Fruit fly (Drosophila melanogaster) whole organism, embryonic: Measurements from ENCODE around the gene me31B.
A peak's percentile ranks its signal among the peaks of the same experiment; 100 is the strongest.

Experiments used
- Asciz ChIP-seq: fragments of 200-800 bp; sonication (Bioruptor generic); optimal IDR thresholded peaks from 2 replicates; lab custom pipeline; 2017; ENCODE audit warnings: missing biosample characterization, mild to moderate bottlenecking, missing genetic modification characterization, missing genetic modification reagents
- CG10209 ChIP-seq: fragments of 200-800 bp; sonication (Bioruptor generic); optimal IDR thresholded peaks from 3 replicates; lab custom pipeline; 2017; ENCODE audit warnings: missing biosample characterization, mild to moderate bottlenecking, missing genetic modification characterization, missing genetic modification reagents
- CG1024 ChIP-seq: fragments of 200-800 bp; sonication (Bioruptor generic); IDR thresholded peaks from 2 replicates; pipeline ENCODE4 v1.3.6; 2022; ENCODE audit warnings: missing biosample characterization, missing genetic modification characterization
- CG10565 ChIP-seq: fragments of 200-800 bp; sonication (Bioruptor generic); optimal IDR thresholded peaks from 3 replicates; lab custom pipeline; 2016; ENCODE audit warnings: missing biosample characterization, mild to moderate bottlenecking, missing genetic modification characterization
- CG11696 ChIP-seq: fragments of 200-800 bp; sonication (Bioruptor generic); IDR thresholded peaks from 2 replicates; pipeline ENCODE4 v1.3.6; 2022; ENCODE audit warnings: missing biosample characterization, missing genetic modification characterization
- CG13296 ChIP-seq: fragments of 200-800 bp; sonication (Bioruptor generic); optimal IDR thresholded peaks from 3 replicates; lab custom pipeline; 2018; ENCODE audit warnings: missing biosample characterization, mild to moderate bottlenecking, missing genetic modification characterization
- CG17361 ChIP-seq: fragments of 200-800 bp; sonication (Bioruptor generic); IDR thresholded peaks from 3 replicates; pipeline ENCODE4 v1.3.6; 2022; ENCODE audit warnings: missing biosample characterization, missing genetic modification characterization
- CG17829 ChIP-seq: fragments of 200-800 bp; optimal IDR thresholded peaks from 2 replicates; lab custom pipeline; 2019; ENCODE audit warnings: missing biosample characterization, mild to moderate bottlenecking, missing genetic modification characterization, moderate library complexity
- CG2199 ChIP-seq: fragments of 200-800 bp; sonication (Bioruptor generic); IDR thresholded peaks from 3 replicates; pipeline ENCODE4 v1.3.6; 2022; ENCODE audit warnings: missing biosample characterization, missing genetic modification characterization
- CG30431 ChIP-seq: fragments of 200-800 bp; sonication (Bioruptor generic); optimal IDR thresholded peaks from 2 replicates; lab custom pipeline; 2017; ENCODE audit warnings: missing biosample characterization, missing genetic modification characterization
- CG32532 ChIP-seq: fragments of 200-800 bp; sonication (Bioruptor generic); IDR thresholded peaks from 2 replicates; pipeline ENCODE4 v1.3.6; 2022; ENCODE audit warnings: missing biosample characterization, missing genetic modification characterization
- CG33213 ChIP-seq: fragments of 200-800 bp; sonication (Bioruptor generic); optimal IDR thresholded peaks from 3 replicates; lab custom pipeline; 2016; ENCODE audit warnings: missing biosample characterization, missing genetic modification characterization
- CG43689 ChIP-seq: fragments of 200-800 bp; sonication (Bioruptor generic); IDR thresholded peaks from 2 replicates; pipeline ENCODE4 v1.3.6; 2022; ENCODE audit warnings: missing biosample characterization, missing genetic modification characterization
- CG6175 ChIP-seq: fragments of 200-800 bp; sonication (Bioruptor generic); IDR thresholded peaks from 3 replicates; pipeline ENCODE4 v1.3.6; 2022; ENCODE audit warnings: missing biosample characterization, missing genetic modification characterization
- CG6272 ChIP-seq: fragments of 200-800 bp; sonication (Bioruptor generic); IDR thresholded peaks from 2 replicates; pipeline ENCODE4 v1.3.6; 2022; ENCODE audit warnings: missing biosample characterization, missing genetic modification characterization
- CG6765 ChIP-seq: fragments of 200-800 bp; sonication (Bioruptor generic); optimal IDR thresholded peaks from 3 replicates; lab custom pipeline; 2017; ENCODE audit warnings: missing biosample characterization, mild to moderate bottlenecking, missing genetic modification characterization
- CG6854 ChIP-seq: fragments of 200-800 bp; sonication (Bioruptor generic); optimal IDR thresholded peaks from 3 replicates; lab custom pipeline; 2017; ENCODE audit warnings: missing biosample characterization, mild to moderate bottlenecking, missing genetic modification characterization
- CG7357 ChIP-seq: fragments of 200-800 bp; sonication (Bioruptor generic); IDR thresholded peaks from 3 replicates; pipeline ENCODE4 v1.3.6; 2022; ENCODE audit warnings: missing biosample characterization, missing genetic modification characterization
- CG7786 ChIP-seq: fragments of 200-800 bp; sonication (Bioruptor generic); optimal IDR thresholded peaks from 2 replicates; lab custom pipeline; 2016; ENCODE audit warnings: missing biosample characterization, missing genetic modification characterization
- CG8089 ChIP-seq: fragments of 200-800 bp; sonication (Bioruptor generic); optimal IDR thresholded peaks from 3 replicates; lab custom pipeline; 2016; ENCODE audit warnings: missing biosample characterization, missing genetic modification characterization
- CG9727 ChIP-seq: fragments of 200-800 bp; sonication (Bioruptor generic); optimal IDR thresholded peaks from 3 replicates; lab custom pipeline; 2017; ENCODE audit warnings: missing biosample characterization, mild to moderate bottlenecking, missing genetic modification characterization
- CG9797 ChIP-seq: fragments of 200-800 bp; sonication (Bioruptor generic); optimal IDR thresholded peaks from 3 replicates; lab custom pipeline; 2018; ENCODE audit warnings: missing biosample characterization, mild to moderate bottlenecking, missing genetic modification characterization
- Elba2 ChIP-seq: fragments of 200-800 bp; sonication (Bioruptor generic); optimal IDR thresholded peaks from 3 replicates; lab custom pipeline; 2016; ENCODE audit warnings: missing biosample characterization, missing genetic modification characterization
- Hand ChIP-seq: fragments of 200-800 bp; sonication (Bioruptor generic); optimal IDR thresholded peaks from 2 replicates; lab custom pipeline; 2017; ENCODE audit warnings: mild to moderate bottlenecking, missing biosample characterization, missing genetic modification reagents, missing genetic modification characterization
- Hr78 ChIP-seq, 2 experiments: fragments of 200-800 bp in 1 of 2; fragments of >200 bp in 1 of 2; sonication (Bioruptor generic) in 1 of 2; optimal IDR thresholded peaks; 2 replicates each; lab custom pipeline; 2017 to 2019; ENCODE audit warnings: missing biosample characterization in 2 of 2, missing genetic modification characterization in 2 of 2, mild to moderate bottlenecking in 1 of 2, moderate library complexity in 1 of 2
- Kr ChIP-seq: fragments of 200-800 bp; sonication (Bioruptor generic); optimal IDR thresholded peaks from 2 replicates; lab custom pipeline; 2017; ENCODE audit warnings: missing biosample characterization, mild to moderate bottlenecking, missing genetic modification characterization
- Lhr ChIP-seq: fragments of 200-800 bp; sonication (Bioruptor generic); optimal IDR thresholded peaks from 3 replicates; lab custom pipeline; 2017; ENCODE audit warnings: mild to moderate bottlenecking, missing biosample characterization, missing genetic modification reagents, missing genetic modification characterization
- Lim3 ChIP-seq: fragments of 200-800 bp; sonication (Bioruptor generic); IDR thresholded peaks from 2 replicates; pipeline ENCODE4 v1.3.6; 2022; ENCODE audit warnings: missing biosample characterization, missing genetic modification characterization
- Vsx1 ChIP-seq: fragments of 200-800 bp; sonication (Bioruptor generic); optimal IDR thresholded peaks from 2 replicates; lab custom pipeline; 2017; ENCODE audit warnings: missing biosample characterization, mild to moderate bottlenecking, missing genetic modification characterization, missing genetic modification reagents
- ab ChIP-seq: fragments of 200-800 bp; sonication (Bioruptor generic); optimal IDR thresholded peaks from 2 replicates; lab custom pipeline; 2016; ENCODE audit warnings: missing biosample characterization, missing genetic modification characterization
- br ChIP-seq: fragments of >200 bp; optimal IDR thresholded peaks from 2 replicates; lab custom pipeline; 2017
- bsh ChIP-seq, 2 experiments: fragments of 200-800 bp; sonication (Bioruptor generic); optimal IDR thresholded peaks; 2 replicates each; lab custom pipeline; 2017 to 2018; ENCODE audit warnings: mild to moderate bottlenecking in 2 of 2, missing biosample characterization in 2 of 2, missing genetic modification characterization in 2 of 2, moderate library complexity in 1 of 2
- caup ChIP-seq: fragments of 200-800 bp; sonication (Bioruptor generic); optimal IDR thresholded peaks from 3 replicates; lab custom pipeline; 2017; ENCODE audit warnings: missing biosample characterization, mild to moderate bottlenecking, missing genetic modification characterization, moderate library complexity; ENCODE audit not compliant: severe bottlenecking
- chn ChIP-seq: fragments of 200-800 bp; sonication (Bioruptor generic); optimal IDR thresholded peaks from 2 replicates; lab custom pipeline; 2016; ENCODE audit warnings: missing biosample characterization, missing genetic modification characterization
- eve ChIP-seq, 2 experiments: fragments of >200 bp; optimal IDR thresholded peaks; 2 replicates each; lab custom pipeline; 2017; ENCODE audit warnings: missing biosample characterization in 2 of 2, missing genetic modification characterization in 2 of 2
- ewg ChIP-seq: fragments of 200-800 bp; sonication (Bioruptor generic); optimal IDR thresholded peaks from 3 replicates; lab custom pipeline; 2017; ENCODE audit warnings: mild to moderate bottlenecking, missing biosample characterization, missing genetic modification reagents, missing genetic modification characterization
- exex ChIP-seq: fragments of 200-800 bp; sonication (Bioruptor generic); optimal IDR thresholded peaks from 4 replicates; lab custom pipeline; 2018; ENCODE audit warnings: missing biosample characterization, mild to moderate bottlenecking, missing genetic modification characterization, moderate library complexity
- gsb-n ChIP-seq: fragments of 200-800 bp; sonication (Bioruptor generic); optimal IDR thresholded peaks from 3 replicates; lab custom pipeline; 2018; ENCODE audit warnings: missing biosample characterization, mild to moderate bottlenecking, missing genetic modification characterization
- hb ChIP-seq: fragments of 200-800 bp; sonication (Bioruptor generic); IDR thresholded peaks from 3 replicates; pipeline ENCODE4 v1.3.6; 2022; ENCODE audit warnings: missing biosample characterization, missing genetic modification characterization; ENCODE audit not compliant: partially characterized antibody
- hkb ChIP-seq, 2 experiments: fragments of 200-800 bp in 1 of 2; fragments of >200 bp in 1 of 2; sonication (Bioruptor generic) in 1 of 2; IDR thresholded peaks in 1 of 2; optimal IDR thresholded peaks in 1 of 2; 2 replicates each; pipeline versions ENCODE4 v1.3.6 to Lab custom; 2017 to 2022; ENCODE audit warnings: missing biosample characterization in 1 of 2, missing genetic modification characterization in 1 of 2
- jumu ChIP-seq: fragments of 200-800 bp; sonication (Bioruptor generic); optimal IDR thresholded peaks from 3 replicates; lab custom pipeline; 2016; ENCODE audit warnings: missing biosample characterization, missing genetic modification characterization
- oc ChIP-seq: fragments of 200-800 bp; sonication (Bioruptor generic); optimal IDR thresholded peaks from 2 replicates; lab custom pipeline; 2018; ENCODE audit warnings: missing biosample characterization, mild to moderate bottlenecking, missing genetic modification characterization, moderate library complexity
- psq ChIP-seq: fragments of 200-800 bp; sonication (Bioruptor generic); optimal IDR thresholded peaks from 2 replicates; lab custom pipeline; 2017; ENCODE audit warnings: missing biosample characterization, missing genetic modification characterization
- pzg ChIP-seq: fragments of 200-800 bp; sonication (Bioruptor generic); optimal IDR thresholded peaks from 3 replicates; lab custom pipeline; 2018; ENCODE audit warnings: missing biosample characterization, mild to moderate bottlenecking, missing genetic modification characterization, moderate library complexity
- shn ChIP-seq: fragments of 200-800 bp; sonication (Bioruptor generic); optimal IDR thresholded peaks from 3 replicates; lab custom pipeline; 2016; ENCODE audit warnings: missing biosample characterization, missing genetic modification characterization
- slp2 ChIP-seq: fragments of 200-800 bp; sonication (Bioruptor generic); optimal IDR thresholded peaks from 2 replicates; lab custom pipeline; 2016; ENCODE audit warnings: missing biosample characterization, missing genetic modification characterization
- sna ChIP-seq: fragments of 200-800 bp; sonication (Bioruptor generic); IDR thresholded peaks from 2 replicates; pipeline ENCODE4 v1.3.6; 2022; ENCODE audit warnings: missing biosample characterization, missing genetic modification characterization; ENCODE audit not compliant: partially characterized antibody
- so ChIP-seq: fragments of 200-800 bp; sonication (Bioruptor generic); IDR thresholded peaks from 3 replicates; pipeline ENCODE4 v1.3.6; 2022; ENCODE audit warnings: missing biosample characterization, missing genetic modification characterization
- tgo ChIP-seq: fragments of 200-800 bp; sonication (Bioruptor generic); IDR thresholded peaks from 3 replicates; pipeline ENCODE4 v1.3.6; 2022; ENCODE audit warnings: missing biosample characterization, missing genetic modification characterization
- ttk ChIP-seq: fragments of 200-800 bp; sonication (Bioruptor generic); IDR thresholded peaks from 2 replicates; pipeline ENCODE4 v2.1.2; 2022; ENCODE audit warnings: missing biosample characterization, missing genetic modification characterization

Gene me31B

dm6 chr2L:10226724-10227407 is 12.3 kb upstream of the me31B start, which contains the start of gene CG5708 (continued):
- TF ChIP-seq CG7357 (GFP tag; lab: Robert Waterston, UW) (no peak), eve (GFP tag; optimal IDR thresholded peaks at IDR 0.05; lab: Kevin White, UChicago) (no peak), CG8089 (no peak), hkb (optimal IDR thresholded peaks at IDR 0.05; lab: Kevin White, UChicago) (no peak), hkb (GFP tag; IDR thresholded peaks at IDR 0.05; lab: Robert Waterston, UW) (no peak), pzg (GFP tag; lab: Kevin White, UChicago) (peak; percentile 58), CG6175 (GFP tag; lab: Robert Waterston, UW) (no peak), gsb-n (tag; lab: Kevin White, UChicago) (no peak), bsh (GFP tag; optimal IDR thresholded peaks at IDR 0.05; lab: Kevin White, UChicago) (no peak), Elba2 (GFP tag; lab: Kevin White, UChicago) (no peak), CG6272 (GFP tag; lab: Robert Waterston, UW) (no peak), CG13296 (GFP tag; lab: Kevin White, UChicago) (no peak), shn (no peak), CG32532 (GFP tag; lab: Robert Waterston, UW) (no peak), Kr (GFP tag; lab: Kevin White, UChicago) (no peak), tgo (no peak), jumu (GFP tag; lab: Kevin White, UChicago) (no peak), CG10209 (no peak), CG10565 (GFP tag; lab: Kevin White, UChicago) (no peak), Vsx1 (GFP tag; lab: Kevin White, UChicago) (no peak), CG6765 (GFP tag; lab: Kevin White, UChicago) (no peak), sna (GFP tag; lab: Robert Waterston, UW) (no peak), Hr78 (GFP tag; optimal IDR thresholded peaks at IDR 0.05; lab: Kevin White, UChicago) (no peak), ewg (GFP tag; lab: Kevin White, UChicago) (no peak), hb (GFP tag; lab: Robert Waterston, UW) (no peak), br (lab: Kevin White, UChicago) (no peak), CG1024 (GFP tag; lab: Robert Waterston, UW) (peak; percentile 96), Lim3 (GFP tag; lab: Robert Waterston, UW) (no peak), CG7786 (GFP tag; lab: Kevin White, UChicago) (no peak), CG9727 (GFP tag; lab: Kevin White, UChicago) (no peak), ttk (GFP tag; lab: Robert Waterston, UW) (no peak), oc (tag; lab: Kevin White, UChicago) (no peak), Asciz (no peak), CG6854 (GFP tag; lab: Kevin White, UChicago) (no peak), slp2 (no peak), exex (tag; lab: Kevin White, UChicago) (peak; percentile 40), ab (GFP tag; lab: Kevin White, UChicago) (no peak), CG2199 (GFP tag; lab: Robert Waterston, UW) (no peak), CG9797 (no peak), CG43689 (GFP tag; lab: Robert Waterston, UW) (no peak), chn (GFP tag; lab: Kevin White, UChicago) (no peak), Hand (GFP tag; lab: Kevin White, UChicago) (no peak), Lhr (GFP tag; lab: Kevin White, UChicago) (peak; percentile 36), caup (GFP tag; lab: Kevin White, UChicago) (peak; percentile 1), CG11696 (GFP tag; lab: Robert Waterston, UW) (no peak), CG17361 (GFP tag; lab: Robert Waterston, UW) (peak; percentile 66; the same call in 2 of the 3 replicates), CG17829 (peak; percentile 35), so (no peak), CG30431 (GFP tag; lab: Kevin White, UChicago) (no peak), CG33213 (no peak), psq (GFP tag; lab: Kevin White, UChicago) (no peak)
